Worm (Caenorhabditis elegans): ENCODE results near the gene F46F3.3.

- TF ChIP-seq zip-8 (tag; optimal IDR thresholded peaks at IDR 0.05) (peak; percentile 42), blmp-1 (tag; optimal IDR thresholded peaks at IDR 0.05) (peak; percentile 25), nhr-76 (tag; optimal IDR thresholded peaks at IDR 0.05) (no peak), snpc-4 (tag; optimal IDR thresholded peaks at IDR 0.05) (no peak), unc-39 (tag; optimal IDR thresholded peaks at IDR 0.05) (no peak), pha-4 (tag; optimal IDR thresholded peaks at IDR 0.05) (no peak), mep-1 (tag; optimal IDR thresholded peaks at IDR 0.05) (no peak)
Observed at ce11 chrV:11680519-11681203, 13.4 kb downstream of the F46F3.3 start.

All from whole organism, mixed stage, embryonic.